Fruit fly (Drosophila melanogaster) whole organism, prepupa: ENCODE measurements around the gene CG3199.
A peak's percentile ranks its signal among the peaks of the same experiment; 100 is the strongest.

ENCODE experiments used
- Blimp-1 ChIP-seq: fragments of 200-800 bp; sonication (Bioruptor generic); optimal IDR thresholded peaks from 3 replicates; lab custom pipeline; 2017; ENCODE audit warnings: missing biosample characterization, missing genetic modification characterization, mild to moderate bottlenecking, moderate library complexity, missing genetic modification reagents
- CG10631 ChIP-seq: fragments of 200-800 bp; sonication (Bioruptor generic); optimal IDR thresholded peaks from 2 replicates; lab custom pipeline; 2016; ENCODE audit warnings: missing biosample characterization, missing genetic modification characterization
- CG10669 ChIP-seq: fragments of 200-800 bp; sonication (Bioruptor generic); optimal IDR thresholded peaks from 3 replicates; lab custom pipeline; 2018; ENCODE audit warnings: missing biosample characterization, mild to moderate bottlenecking, missing genetic modification characterization, moderate library complexity
- CG11294 ChIP-seq: fragments of 200-800 bp; sonication (Bioruptor generic); IDR thresholded peaks from 2 replicates; pipeline ENCODE4 v1.3.6; 2022; ENCODE audit warnings: missing biosample characterization, missing genetic modification characterization
- CG11902 ChIP-seq: fragments of 200-800 bp; sonication (Bioruptor generic); optimal IDR thresholded peaks from 3 replicates; lab custom pipeline; 2016; ENCODE audit warnings: missing biosample characterization, missing genetic modification characterization
- CG15336 ChIP-seq: fragments of 200-800 bp; sonication (Bioruptor generic); IDR thresholded peaks from 2 replicates; pipeline ENCODE4 v1.3.6; 2022; ENCODE audit warnings: missing biosample characterization, missing genetic modification characterization
- CG32006 ChIP-seq: fragments of 200-800 bp; sonication (Bioruptor generic); optimal IDR thresholded peaks from 3 replicates; lab custom pipeline; 2017; ENCODE audit warnings: missing biosample characterization, mild to moderate bottlenecking, missing genetic modification characterization
- CG34406 ChIP-seq: fragments of 200-800 bp; sonication (Bioruptor generic); optimal IDR thresholded peaks from 3 replicates; lab custom pipeline; 2016; ENCODE audit warnings: missing biosample characterization, missing genetic modification characterization
- CG3919 ChIP-seq: fragments of 200-800 bp; sonication (Bioruptor generic); optimal IDR thresholded peaks from 3 replicates; lab custom pipeline; 2016; ENCODE audit warnings: missing biosample characterization, missing genetic modification characterization
- CG6163 ChIP-seq: fragments of 200-800 bp; sonication (Bioruptor generic); IDR thresholded peaks from 3 replicates; pipeline ENCODE4 v1.3.6; 2022; ENCODE audit warnings: missing biosample characterization, missing genetic modification characterization
- CG6276 ChIP-seq: fragments of 200-800 bp; sonication (Bioruptor generic); optimal IDR thresholded peaks from 2 replicates; lab custom pipeline; 2017; ENCODE audit warnings: missing biosample characterization, mild to moderate bottlenecking, missing genetic modification characterization
- CG6808 ChIP-seq: fragments of 200-800 bp; sonication (Bioruptor generic); optimal IDR thresholded peaks from 3 replicates; lab custom pipeline; 2017; ENCODE audit warnings: missing biosample characterization, missing genetic modification characterization, mild to moderate bottlenecking, moderate library complexity, missing genetic modification reagents
- CG6854 ChIP-seq: fragments of 200-800 bp; sonication (Bioruptor generic); optimal IDR thresholded peaks from 2 replicates; lab custom pipeline; 2017; ENCODE audit warnings: missing biosample characterization, mild to moderate bottlenecking, missing genetic modification characterization
- CG8119 ChIP-seq: fragments of 200-800 bp; sonication (Bioruptor generic); IDR thresholded peaks from 3 replicates; pipeline ENCODE4 v1.3.6; 2022; ENCODE audit warnings: missing biosample characterization, missing genetic modification characterization
- CG8319 ChIP-seq: fragments of 200-800 bp; sonication (Bioruptor generic); optimal IDR thresholded peaks from 3 replicates; lab custom pipeline; 2016; ENCODE audit warnings: missing biosample characterization, missing genetic modification characterization
- CG8632 ChIP-seq: fragments of 200-800 bp; sonication (Bioruptor generic); optimal IDR thresholded peaks from 3 replicates; lab custom pipeline; 2016; ENCODE audit warnings: missing biosample characterization, missing genetic modification characterization
- CG9139 ChIP-seq: fragments of 200-800 bp; sonication (Bioruptor generic); optimal IDR thresholded peaks from 3 replicates; lab custom pipeline; 2017; ENCODE audit warnings: missing biosample characterization, mild to moderate bottlenecking, missing genetic modification characterization
- Eip78C ChIP-seq: fragments of 200-800 bp; sonication (Bioruptor generic); peaks from one replicate; lab custom pipeline; 2016; ENCODE audit warnings: missing biosample characterization, missing genetic modification characterization
- Ets21C ChIP-seq: fragments of 200-800 bp; sonication (Bioruptor generic); optimal IDR thresholded peaks from 3 replicates; lab custom pipeline; 2016; ENCODE audit warnings: missing biosample characterization, missing genetic modification characterization
- Ets96B ChIP-seq: fragments of 200-800 bp; optimal IDR thresholded peaks from 2 replicates; lab custom pipeline; 2019; ENCODE audit warnings: missing biosample characterization, mild to moderate bottlenecking, missing genetic modification characterization, moderate library complexity
- Gug ChIP-seq: fragments of 200-800 bp; sonication (Bioruptor generic); IDR thresholded peaks from 2 replicates; pipeline ENCODE4 v1.3.6; 2022; ENCODE audit warnings: missing biosample characterization, missing genetic modification characterization
- Hr4 ChIP-seq: fragments of 200-800 bp; sonication (Bioruptor generic); optimal IDR thresholded peaks from 3 replicates; lab custom pipeline; 2016; ENCODE audit warnings: missing biosample characterization, missing genetic modification characterization
- Lpt ChIP-seq: fragments of 200-800 bp; sonication (Bioruptor generic); optimal IDR thresholded peaks from 3 replicates; lab custom pipeline; 2016; ENCODE audit warnings: missing biosample characterization, missing genetic modification characterization
- Met ChIP-seq: fragments of 200-800 bp; sonication (Bioruptor generic); optimal IDR thresholded peaks from 3 replicates; lab custom pipeline; 2016; ENCODE audit warnings: missing biosample characterization, missing genetic modification characterization
- OdsH ChIP-seq: fragments of 200-800 bp; sonication (Bioruptor generic); optimal IDR thresholded peaks from 3 replicates; lab custom pipeline; 2016; ENCODE audit warnings: missing biosample characterization, missing genetic modification characterization
- Smox ChIP-seq: fragments of 200-800 bp; sonication (Bioruptor generic); optimal IDR thresholded peaks from 3 replicates; lab custom pipeline; 2016; ENCODE audit warnings: missing biosample characterization, missing genetic modification characterization
- Sox102F ChIP-seq: fragments of 200-800 bp; sonication (Bioruptor generic); optimal IDR thresholded peaks from 2 replicates; lab custom pipeline; 2016; ENCODE audit warnings: missing biosample characterization, mild to moderate bottlenecking, missing genetic modification characterization
- Sox14 ChIP-seq: fragments of 200-800 bp; sonication (Bioruptor generic); optimal IDR thresholded peaks from 3 replicates; lab custom pipeline; 2016; ENCODE audit warnings: missing biosample characterization, missing genetic modification characterization
- Sox15 ChIP-seq: fragments of 200-800 bp; sonication (Bioruptor generic); optimal IDR thresholded peaks from 3 replicates; lab custom pipeline; 2016; ENCODE audit warnings: missing biosample characterization, missing genetic modification characterization
- achi ChIP-seq: fragments of 200-800 bp; sonication (Bioruptor generic); optimal IDR thresholded peaks from 3 replicates; lab custom pipeline; 2016; ENCODE audit warnings: missing biosample characterization, missing genetic modification characterization
- acj6 ChIP-seq: fragments of 200-800 bp; sonication (Bioruptor generic); optimal IDR thresholded peaks from 3 replicates; lab custom pipeline; 2016; ENCODE audit warnings: missing biosample characterization, missing genetic modification characterization
- cyc ChIP-seq: fragments of 200-800 bp; sonication (Bioruptor generic); optimal IDR thresholded peaks from 3 replicates; lab custom pipeline; 2016; ENCODE audit warnings: missing biosample characterization, missing genetic modification characterization
- esn ChIP-seq: fragments of 200-800 bp; sonication (Bioruptor generic); optimal IDR thresholded peaks from 2 replicates; lab custom pipeline; 2016; ENCODE audit warnings: missing biosample characterization, mild to moderate bottlenecking, missing genetic modification characterization, moderate library complexity
- fd59A ChIP-seq: fragments of 200-800 bp; sonication (Bioruptor generic); optimal IDR thresholded peaks from 2 replicates; lab custom pipeline; 2017; ENCODE audit warnings: missing biosample characterization, mild to moderate bottlenecking, missing genetic modification characterization, missing genetic modification reagents
- lz ChIP-seq: fragments of 200-800 bp; sonication (Bioruptor generic); optimal IDR thresholded peaks from 3 replicates; lab custom pipeline; 2016; ENCODE audit warnings: missing biosample characterization, missing genetic modification characterization
- pdm3 ChIP-seq: fragments of 200-800 bp; sonication (Bioruptor generic); optimal IDR thresholded peaks from 3 replicates; lab custom pipeline; 2016; ENCODE audit warnings: missing biosample characterization, missing genetic modification characterization
- salr ChIP-seq, 2 experiments: fragments of 200-800 bp; sonication (Bioruptor generic); optimal IDR thresholded peaks; 3 replicates each; lab custom pipeline; 2016 to 2018; ENCODE audit warnings: missing biosample characterization in 2 of 2, missing genetic modification characterization in 2 of 2, mild to moderate bottlenecking in 1 of 2
- spab ChIP-seq: fragments of 200-800 bp; sonication (Bioruptor generic); optimal IDR thresholded peaks from 2 replicates; lab custom pipeline; 2017; ENCODE audit warnings: missing biosample characterization, mild to moderate bottlenecking, missing genetic modification characterization, missing genetic modification reagents
- ss ChIP-seq, 2 experiments: fragments of 200-800 bp; sonication (Bioruptor generic); optimal IDR thresholded peaks; 2 replicates in 1 of 2; 3 replicates in 1 of 2; lab custom pipeline; 2017 to 2018; ENCODE audit warnings: mild to moderate bottlenecking in 2 of 2, missing biosample characterization in 2 of 2, missing genetic modification characterization in 2 of 2, moderate library complexity in 1 of 2
- svp ChIP-seq: fragments of 200-800 bp; sonication (Bioruptor generic); peaks from one replicate; lab custom pipeline; 2016; ENCODE audit warnings: missing biosample characterization, missing genetic modification characterization
- vri ChIP-seq: fragments of 200-800 bp; sonication (Bioruptor generic); optimal IDR thresholded peaks from 3 replicates; lab custom pipeline; 2016; ENCODE audit warnings: missing biosample characterization, mild to moderate bottlenecking, missing genetic modification characterization

CG3199 gene

DNA sequence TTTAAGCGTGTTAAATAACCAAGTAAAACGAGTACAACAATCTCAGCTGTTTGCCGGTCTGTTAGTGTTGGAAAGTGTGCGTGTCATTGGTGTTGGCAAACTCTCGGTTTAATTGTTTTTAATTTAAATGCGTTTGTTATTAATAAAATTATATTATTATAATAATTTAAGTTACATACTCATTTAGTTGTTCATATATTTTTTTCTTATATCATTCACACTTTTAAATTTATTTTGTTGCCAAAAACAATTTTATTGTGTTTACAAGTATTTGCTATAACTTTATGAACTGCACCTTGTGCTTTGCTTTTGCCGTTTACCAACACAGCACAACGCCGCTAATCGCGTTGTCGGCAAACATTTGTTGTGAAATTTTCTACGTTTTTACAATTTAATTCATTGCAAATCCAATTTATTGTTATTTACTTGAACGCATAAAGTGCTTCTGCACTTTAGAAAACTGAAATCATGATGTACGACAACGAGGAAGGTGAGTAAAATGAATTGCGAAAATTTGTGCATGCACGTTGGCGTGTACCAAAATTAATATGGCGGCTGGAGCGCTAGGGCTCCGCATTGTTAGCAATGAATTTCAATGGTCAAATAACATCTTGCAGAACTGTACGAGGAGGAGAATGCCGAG is 36.9 kb upstream of the CG3199 start, which contains the start of the genes 140up and Polr2B (continued):
- TF ChIP-seq spab (GFP tag; lab: Kevin White, UChicago) (no peak), CG15336 (GFP tag; lab: Robert Waterston, UW) (peak; percentile 86), ss (GFP tag; optimal IDR thresholded peaks at IDR 0.05; lab: Kevin White, UChicago) (peak in 1 of 2 experiments; percentile 86), Ets21C (peak; percentile 78), Gug (GFP tag; lab: Robert Waterston, UW) (peak; percentile 84), Smox (GFP tag; lab: Kevin White, UChicago) (peak; percentile 79), salr (GFP tag; optimal IDR thresholded peaks at IDR 0.05; lab: Kevin White, UChicago) (peak; percentile 49 to 87), svp (GFP tag; lab: Kevin White, UChicago) (peak; percentile 88), Blimp-1 (GFP tag; lab: Kevin White, UChicago) (peak; percentile 70), CG8632 (GFP tag; lab: Kevin White, UChicago) (peak; percentile 92), CG11294 (GFP tag; lab: Robert Waterston, UW) (peak; percentile 84; the same call in 1 of the 2 replicates), CG3919 (GFP tag; lab: Kevin White, UChicago) (peak; percentile 92), CG6163 (GFP tag; lab: Robert Waterston, UW) (peak; percentile 87), CG10669 (peak; percentile 87)

dm6 chr3R:14131972-14132371 is 30.5 kb upstream of the CG3199 start, which contains the start of gene CG14356:
CG14356 (minus strand) TSS chr3R:14132072.
- TF ChIP-seq CG8319 (no peak), CG3919 (GFP tag; lab: Kevin White, UChicago) (no peak), svp (GFP tag; lab: Kevin White, UChicago) (no peak), esn (no peak), CG34406 (GFP tag; lab: Kevin White, UChicago) (no peak), Eip78C (GFP tag; lab: Kevin White, UChicago) (peak; percentile 41)
- TF ChIP-seq, all 60 proteins: peak for 1

DNA sequence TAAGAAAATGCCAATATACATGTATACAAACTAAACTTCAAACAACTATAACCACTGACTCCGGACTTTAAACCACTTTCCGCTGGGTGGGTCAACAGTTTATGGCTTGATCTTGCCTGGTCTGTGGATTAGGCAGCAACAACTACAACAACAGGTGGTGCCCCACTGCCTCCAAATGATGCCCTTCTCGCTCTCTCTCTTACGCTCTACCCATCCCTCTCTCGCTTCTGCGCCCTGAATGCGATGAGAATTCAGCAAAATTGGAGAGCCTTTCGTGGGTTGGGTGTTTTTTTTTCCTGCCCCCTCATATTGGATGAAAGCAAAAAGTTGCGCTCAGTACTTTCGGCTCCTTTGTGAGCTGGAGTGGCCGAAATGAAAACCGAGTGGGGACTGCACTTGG is 21.6 kb upstream of the CG3199 start:
- no peak for TF ChIP-seq CG6808
- no peak for TF ChIP-seq Eip78C (GFP tag; lab: Kevin White, UChicago)
- TF ChIP-seq CG9139 (GFP tag; lab: Kevin White, UChicago) = no peak
- no peak for TF ChIP-seq Ets96B (tag; lab: Kevin White, UChicago)
- no peak for TF ChIP-seq CG34406 (GFP tag; lab: Kevin White, UChicago)
- TF ChIP-seq Met (GFP tag; lab: Kevin White, UChicago) = no peak
- no peak for TF ChIP-seq ss (GFP tag; optimal IDR thresholded peaks at IDR 0.05; lab: Kevin White, UChicago)
- TF ChIP-seq Ets21C = no peak
- TF ChIP-seq fd59A (GFP tag; lab: Kevin White, UChicago) = no peak
- no peak for TF ChIP-seq Smox (GFP tag; lab: Kevin White, UChicago)
- no peak for TF ChIP-seq lz (GFP tag; lab: Kevin White, UChicago)
- no peak for TF ChIP-seq cyc (GFP tag; lab: Kevin White, UChicago)
- TF ChIP-seq CG32006 (GFP tag; lab: Kevin White, UChicago) = no peak
- no peak for TF ChIP-seq CG10631 (GFP tag; lab: Kevin White, UChicago)
- TF ChIP-seq CG6854 (GFP tag; lab: Kevin White, UChicago) = no peak
- TF ChIP-seq Sox14 (GFP tag; lab: Kevin White, UChicago) = no peak
- TF ChIP-seq, all 60 proteins: peak for 0

DNA sequence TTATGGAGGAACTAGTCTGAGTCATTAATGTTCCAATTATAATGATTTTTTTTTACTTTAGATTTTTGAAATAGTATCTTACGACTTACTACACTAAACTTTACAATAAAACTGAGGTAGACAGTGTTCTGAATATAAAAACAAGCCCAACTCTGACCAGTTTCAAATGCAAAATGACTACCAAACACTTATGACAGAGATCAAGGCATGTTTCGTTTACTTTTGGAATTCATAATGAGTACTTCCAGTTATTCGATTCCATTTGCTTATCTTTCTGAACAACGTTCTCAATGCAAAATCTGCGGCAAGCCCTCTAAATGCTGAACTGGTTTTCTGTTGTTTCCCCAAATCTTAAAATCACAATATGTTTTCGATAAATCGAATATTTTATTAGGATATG is 10.7 kb upstream of the CG3199 start, which contains the start of gene CG14355:
Gene CG14355, minus strand, starts transcription at position 101 of the 400 bp plus-strand sequence.
- TF ChIP-seq lz (GFP tag; lab: Kevin White, UChicago) = no peak
- TF ChIP-seq Sox15 = no peak
- TF ChIP-seq Hr4 (GFP tag; lab: Kevin White, UChicago) = no peak
- no peak for TF ChIP-seq CG10669
- no peak for TF ChIP-seq vri (GFP tag; lab: Kevin White, UChicago)
- no peak for TF ChIP-seq svp (GFP tag; lab: Kevin White, UChicago)
- TF ChIP-seq achi (GFP tag; lab: Kevin White, UChicago) = no peak
- TF ChIP-seq CG11902 (GFP tag; lab: Kevin White, UChicago) = no peak
- TF ChIP-seq CG8119 (GFP tag; lab: Robert Waterston, UW) = no peak
- no peak for TF ChIP-seq CG6808
- no peak for TF ChIP-seq acj6 (GFP tag; lab: Kevin White, UChicago)
- no peak for TF ChIP-seq Ets21C
- TF ChIP-seq CG32006 (GFP tag; lab: Kevin White, UChicago) = no peak
- TF ChIP-seq CG6276 (GFP tag; lab: Kevin White, UChicago) = no peak
- TF ChIP-seq OdsH (GFP tag; lab: Kevin White, UChicago) = no peak
- TF ChIP-seq Lpt (GFP tag; lab: Kevin White, UChicago) = no peak
- TF ChIP-seq Sox102F (GFP tag; lab: Kevin White, UChicago) = no peak
- no peak for TF ChIP-seq pdm3 (GFP tag; lab: Kevin White, UChicago)
- no peak for TF ChIP-seq CG3919 (GFP tag; lab: Kevin White, UChicago)
